Fruit fly (Drosophila melanogaster): Measurements from ENCODE around the gene Ublcp1.
A peak's percentile ranks its signal among the peaks of the same experiment; 100 is the strongest.

The Ublcp1 gene

DNA sequence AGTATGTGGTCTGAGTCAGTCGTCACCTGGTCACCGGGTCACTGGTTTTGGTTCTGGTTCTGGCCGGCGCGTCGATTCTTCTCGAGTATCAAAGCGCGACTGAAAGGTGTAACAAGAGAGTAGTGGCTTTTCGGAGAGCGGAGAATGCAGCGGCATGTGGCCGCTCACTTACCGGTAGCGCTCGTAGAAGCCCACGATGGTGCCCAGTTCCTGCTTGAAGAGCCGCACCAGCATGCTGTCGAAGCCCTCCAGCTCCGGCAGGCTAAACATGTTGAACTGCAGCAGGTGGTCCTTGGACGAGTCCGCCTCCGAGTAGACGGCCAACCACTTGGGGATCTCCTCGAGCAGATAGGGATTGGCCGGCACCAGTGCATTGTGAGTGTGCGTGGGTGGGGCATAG is 2.4 kb upstream of the Ublcp1 start, which contains the start of gene Ctns:
Gene Ctns (minus strand): TSS at position 101 of the 400 bp plus-strand sequence.
- TF ChIP-seq lz (GFP tag; optimal IDR thresholded peaks at IDR 0.05) (no peak), CG8632 (GFP tag; optimal IDR thresholded peaks at IDR 0.05) (no peak)

DNA sequence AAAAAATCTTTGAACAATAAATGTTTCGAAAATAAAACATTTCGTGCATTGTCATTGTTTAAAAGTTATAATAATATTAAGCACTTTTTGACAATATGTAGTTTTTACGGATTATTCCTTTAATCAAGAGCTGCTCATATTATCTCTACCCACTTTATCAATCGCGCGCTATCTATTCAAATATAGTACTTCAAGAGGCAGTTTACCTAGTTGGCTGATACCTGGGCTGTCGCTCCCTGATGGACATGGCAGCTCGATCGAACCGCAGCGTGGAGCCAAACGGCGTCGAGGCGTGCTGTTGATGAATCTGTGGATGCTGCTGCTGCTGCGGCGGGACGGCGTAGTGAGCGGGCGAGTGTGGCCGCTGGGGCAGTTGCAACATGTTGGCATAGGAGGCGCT is 1.1 kb upstream of the Ublcp1 start:
- no peak for TF ChIP-seq CG32006 (GFP tag; optimal IDR thresholded peaks at IDR 0.05)
- no peak for TF ChIP-seq CG8319 (GFP tag; optimal IDR thresholded peaks at IDR 0.05)
- no peak for TF ChIP-seq Sox14 (GFP tag; optimal IDR thresholded peaks at IDR 0.05)
- TF ChIP-seq fd59A (GFP tag; optimal IDR thresholded peaks at IDR 0.05): no peak
- no peak for TF ChIP-seq cyc (GFP tag; optimal IDR thresholded peaks at IDR 0.05)
- no peak for TF ChIP-seq ss (GFP tag; optimal IDR thresholded peaks at IDR 0.05)
- no peak for TF ChIP-seq CG11902 (GFP tag; optimal IDR thresholded peaks at IDR 0.05)
- TF ChIP-seq Sox15 (GFP tag; optimal IDR thresholded peaks at IDR 0.05): no peak
- TF ChIP-seq fd85E (GFP tag; optimal IDR thresholded peaks at IDR 0.05): no peak
- TF ChIP-seq Ets21C (GFP tag; optimal IDR thresholded peaks at IDR 0.05): no peak
- TF ChIP-seq salr (GFP tag; optimal IDR thresholded peaks at IDR 0.05): no peak
- no peak for TF ChIP-seq svp (GFP tag)
- TF ChIP-seq CG10669 (GFP tag; optimal IDR thresholded peaks at IDR 0.05): no peak

DNA sequence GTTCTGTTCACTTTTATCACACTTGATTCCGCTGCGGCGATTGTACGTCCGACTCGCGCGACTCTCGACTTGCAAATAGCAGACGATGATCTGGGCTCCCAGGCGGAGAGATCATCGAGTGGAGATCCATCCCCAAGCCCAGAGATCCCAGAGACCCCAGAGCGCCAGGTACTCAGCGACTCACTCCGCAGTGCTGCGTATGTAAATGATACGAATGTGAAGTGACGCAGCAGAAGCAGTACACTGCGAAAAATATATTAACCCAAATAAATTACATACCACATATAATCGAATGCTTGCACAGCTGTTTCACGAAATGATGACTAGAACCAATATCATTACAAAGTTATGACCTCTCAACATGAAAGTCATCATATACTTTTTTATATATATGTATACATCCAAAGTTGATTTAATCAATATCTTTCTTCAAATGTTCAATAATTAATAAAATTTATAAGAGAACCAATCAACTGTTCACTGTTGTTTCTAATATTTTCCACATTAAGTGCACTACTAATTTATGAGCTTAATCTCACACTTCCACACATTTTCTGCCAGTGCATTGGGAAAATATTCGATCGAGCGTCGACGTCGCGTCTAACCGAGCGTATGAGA is 6.0 kb downstream of the Ublcp1 start, which contains the start of gene CG17111:
Gene CG17111 (minus strand): TSS at position 51 of the 618 bp plus-strand sequence.
- TF ChIP-seq CG3919 (GFP tag; optimal IDR thresholded peaks at IDR 0.05) (no peak), CG31627 (GFP tag; optimal IDR thresholded peaks at IDR 0.05) (no peak), CG1621 (tag; optimal IDR thresholded peaks at IDR 0.05) (no peak), Met (GFP tag; optimal IDR thresholded peaks at IDR 0.05) (peak; percentile 13), CG4318 (GFP tag; optimal IDR thresholded peaks at IDR 0.05) (no peak), topi (GFP tag; optimal IDR thresholded peaks at IDR 0.05) (no peak), Hr4 (GFP tag; optimal IDR thresholded peaks at IDR 0.05) (peak; percentile 25), CG8319 (GFP tag; optimal IDR thresholded peaks at IDR 0.05) (no peak), Eip78C (GFP tag) (no peak), OdsH (GFP tag; optimal IDR thresholded peaks at IDR 0.05) (peak; percentile 20), Smox (GFP tag; optimal IDR thresholded peaks at IDR 0.05) (peak; percentile 4), achi (GFP tag; optimal IDR thresholded peaks at IDR 0.05) (peak; percentile 13), CG32006 (GFP tag; optimal IDR thresholded peaks at IDR 0.05) (peak; percentile 49), CG10631 (GFP tag; optimal IDR thresholded peaks at IDR 0.05) (peak; percentile 7), cyc (GFP tag; optimal IDR thresholded peaks at IDR 0.05) (no peak), CG16779 (tag; optimal IDR thresholded peaks at IDR 0.05) (no peak), CG3032 (tag; optimal IDR thresholded peaks at IDR 0.05) (no peak), ss (GFP tag; optimal IDR thresholded peaks at IDR 0.05) (no peak), Hr38 (GFP tag; optimal IDR thresholded peaks at IDR 0.05) (no peak), Hr39 (GFP tag; optimal IDR thresholded peaks at IDR 0.05) (no peak), svp (GFP tag) (peak; percentile 46)

DNA sequence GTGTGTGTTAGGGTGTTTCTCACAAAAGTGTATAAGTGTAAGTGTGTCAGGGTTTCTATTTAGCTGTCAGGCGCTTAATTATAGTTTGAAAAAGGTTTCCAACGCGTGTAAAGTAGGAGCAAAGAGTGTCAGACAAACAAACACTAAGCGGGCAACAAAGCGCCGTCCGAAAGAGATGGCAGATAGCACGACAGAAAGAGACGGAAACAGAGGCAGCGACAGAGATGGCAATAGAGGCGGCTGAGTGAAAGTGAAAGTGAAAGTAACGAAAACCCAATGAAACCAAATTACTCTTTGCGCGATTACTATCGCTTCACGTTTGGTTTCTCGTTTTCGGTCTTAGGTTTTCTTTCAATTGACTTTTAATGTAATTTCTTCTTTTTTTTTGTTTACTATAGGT is 13.2 kb downstream of the Ublcp1 start:
- no peak for TF ChIP-seq CG8119 (GFP tag; IDR thresholded peaks at IDR 0.05)
- no peak for TF ChIP-seq CG3919 (GFP tag; optimal IDR thresholded peaks at IDR 0.05)
- TF ChIP-seq CG9139 (GFP tag; optimal IDR thresholded peaks at IDR 0.05): no peak
- no peak for TF ChIP-seq CG6163 (GFP tag; IDR thresholded peaks at IDR 0.05)
- no peak for TF ChIP-seq net (GFP tag; optimal IDR thresholded peaks at IDR 0.05)

- TF ChIP-seq CG6163 (GFP tag; IDR thresholded peaks at IDR 0.05) (no peak), CG3032 (tag; optimal IDR thresholded peaks at IDR 0.05) (no peak), fd85E (GFP tag; optimal IDR thresholded peaks at IDR 0.05) (no peak), svp (GFP tag) (peak; percentile 45), Eip75B (GFP tag; optimal IDR thresholded peaks at IDR 0.05) (no peak), fd59A (GFP tag; optimal IDR thresholded peaks at IDR 0.05) (no peak), Ets21C (GFP tag; optimal IDR thresholded peaks at IDR 0.05) (no peak), acj6 (GFP tag; optimal IDR thresholded peaks at IDR 0.05) (no peak)
Measured at dm6 chr3R:23081265-23081664, 20.0 kb downstream of the Ublcp1 start.
